Worm (Caenorhabditis elegans): Measurements from ENCODE around the gene F54D1.6.

- TF ChIP-seq cog-1 (tag; optimal IDR thresholded peaks at IDR 0.05) (no peak), flt-1 (GFP tag; IDR thresholded peaks at IDR 0.05) (no peak), med-1 (GFP tag; optimal IDR thresholded peaks at IDR 0.05; ENCODE audit: insufficient read depth) (no peak), tab-1 (GFP tag; IDR thresholded peaks at IDR 0.05) (no peak), ref-1 (GFP tag; conservative IDR thresholded peaks at IDR 0.05) (no peak), ztf-23 (GFP tag; IDR thresholded peaks at IDR 0.05) (no peak)
Observed at ce11 chrIV:11260544-11261227, 26.9 kb upstream of the F54D1.6 start, which contains the start of gene C05C12.5.

All from whole organism, midembryonic.